Fruit fly (Drosophila melanogaster): ENCODE data around the gene Rac2.

Rac2 gene

DNA sequence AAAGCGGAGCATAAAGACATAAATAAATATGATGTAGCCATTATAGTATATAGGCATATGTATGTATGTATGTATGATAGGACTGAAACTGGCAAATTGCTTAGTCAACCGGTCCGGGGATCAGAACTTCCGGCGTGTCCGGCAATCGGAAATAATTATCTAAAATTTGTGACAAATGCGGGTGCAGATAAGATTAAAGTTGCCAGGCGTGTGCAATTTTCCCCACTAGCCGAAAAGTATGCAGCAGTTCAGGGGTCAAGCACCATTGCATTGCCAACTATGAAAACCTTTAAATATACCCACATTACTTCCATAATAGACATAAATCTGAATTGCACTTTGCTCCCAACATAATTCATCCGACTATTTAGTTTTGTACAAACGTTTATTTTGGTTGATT, 2.7 kb downstream of the Rac2 start (continued):
- no peak for TF ChIP-seq ac (GFP tag; optimal IDR thresholded peaks at IDR 0.05)
- no peak for TF ChIP-seq MESR4 (GFP tag; optimal IDR thresholded peaks at IDR 0.05)
- TF ChIP-seq Jarid2 (GFP tag; optimal IDR thresholded peaks at IDR 0.05) = no peak
- peak; percentile 74 for TF ChIP-seq exex (tag; optimal IDR thresholded peaks at IDR 0.05)
- TF ChIP-seq Dip3 (GFP tag; optimal IDR thresholded peaks at IDR 0.05) = no peak
- no peak for TF ChIP-seq CG2202 (tag; optimal IDR thresholded peaks at IDR 0.05)

DNA sequence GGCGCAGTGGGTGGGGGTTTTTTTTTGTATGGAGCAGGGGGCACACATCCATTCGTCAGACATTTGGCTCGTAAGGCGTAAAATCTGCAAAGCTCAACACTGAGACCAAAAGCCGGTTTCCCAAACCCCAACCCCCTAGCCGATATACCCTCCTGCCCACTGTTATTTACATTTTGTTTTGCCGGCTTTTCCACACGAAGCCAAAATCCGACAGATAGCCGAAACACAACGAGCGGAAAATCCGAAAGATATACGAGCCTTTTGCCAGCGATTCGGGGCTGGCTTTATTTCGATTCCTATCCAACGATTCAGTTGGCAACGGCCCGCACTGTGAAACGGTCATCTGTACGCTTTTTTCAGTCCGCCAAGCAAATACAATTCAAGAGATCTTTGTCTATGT, 11.5 kb downstream of the Rac2 start, which contains the start of gene CG42458:
Gene CG42458 (plus strand): TSS at position 311 of the 400 bp plus-strand sequence.
- peak; percentile 27 for TF ChIP-seq Fer1 (GFP tag; optimal IDR thresholded peaks at IDR 0.05)
- peak; percentile 54 for TF ChIP-seq sqz (GFP tag; optimal IDR thresholded peaks at IDR 0.05)
- TF ChIP-seq CG12071 (GFP tag; optimal IDR thresholded peaks at IDR 0.05) = peak; percentile 1
- peak; percentile 7; the same call in 1 of the 2 replicates for TF ChIP-seq seq (GFP tag; IDR thresholded peaks at IDR 0.05)
- TF ChIP-seq scrt (GFP tag; optimal IDR thresholded peaks at IDR 0.05) = peak; percentile 6
- TF ChIP-seq slp2 (GFP tag; optimal IDR thresholded peaks at IDR 0.05) = no peak
- TF ChIP-seq B-H2 (GFP tag; optimal IDR thresholded peaks at IDR 0.05) = peak; percentile 39
- no peak for TF ChIP-seq p53 (GFP tag; optimal IDR thresholded peaks at IDR 0.05)
- peak; percentile 84 for TF ChIP-seq CG13894 (tag; optimal IDR thresholded peaks at IDR 0.05)
- TF ChIP-seq Adf1 (GFP tag; IDR thresholded peaks at IDR 0.05) = peak; percentile 38; the same call in 1 of the 2 replicates
- TF ChIP-seq prd (optimal IDR thresholded peaks at IDR 0.05) = no peak
- TF ChIP-seq prd (GFP tag; IDR thresholded peaks at IDR 0.05) = 0 out of 3 replicates have a peak, but pooled peaks have one; percentile 20
- peak; percentile 23 for TF ChIP-seq caup (GFP tag; optimal IDR thresholded peaks at IDR 0.05; ENCODE audit: severe bottlenecking)
- TF ChIP-seq CG8290 (GFP tag; optimal IDR thresholded peaks at IDR 0.05) = no peak
- TF ChIP-seq CG8290 (tag; optimal IDR thresholded peaks at IDR 0.05) = peak in 1 of 2 experiments; percentile 29
- TF ChIP-seq CG12769 (tag; optimal IDR thresholded peaks at IDR 0.05) = peak; percentile 35
- no peak for TF ChIP-seq CG17359 (tag; optimal IDR thresholded peaks at IDR 0.05)
- no peak for TF ChIP-seq br (optimal IDR thresholded peaks at IDR 0.05)
- peak; percentile 63 for TF ChIP-seq Jarid2 (GFP tag; optimal IDR thresholded peaks at IDR 0.05)
- peak; percentile 99 for TF ChIP-seq Deaf1 (tag; optimal IDR thresholded peaks at IDR 0.05)
- TF ChIP-seq CG11504 (tag; optimal IDR thresholded peaks at IDR 0.05) = peak; percentile 72
- TF ChIP-seq Optix (GFP tag; IDR thresholded peaks at IDR 0.05) = no peak
- peak; percentile 54 for TF ChIP-seq Nf-YB (GFP tag; optimal IDR thresholded peaks at IDR 0.05)
- TF ChIP-seq chinmo (GFP tag; IDR thresholded peaks at IDR 0.05; ENCODE audit: partially characterized antibody) = 0 out of 4 replicates have a peak, but pooled peaks have one; percentile 33
- TF ChIP-seq Rfx (GFP tag; IDR thresholded peaks at IDR 0.05) = peak; percentile 46
- TF ChIP-seq Elba2 (GFP tag; optimal IDR thresholded peaks at IDR 0.05) = no peak
- TF ChIP-seq sc (optimal IDR thresholded peaks at IDR 0.05) = no peak
- TF ChIP-seq sc (GFP tag; optimal IDR thresholded peaks at IDR 0.05) = no peak
- no peak for TF ChIP-seq HLH54F (GFP tag; optimal IDR thresholded peaks at IDR 0.05)
- no peak for TF ChIP-seq CG6683 (GFP tag; optimal IDR thresholded peaks at IDR 0.05)
- TF ChIP-seq CG33557 (GFP tag; optimal IDR thresholded peaks at IDR 0.05) = no peak
- peak; percentile 94 for TF ChIP-seq abd-A (tag; optimal IDR thresholded peaks at IDR 0.05)
- peak; percentile 16; the same call in 1 of the 2 replicates for TF ChIP-seq Bgb (GFP tag; IDR thresholded peaks at IDR 0.05; ENCODE audit: partially characterized antibody)
- peak; percentile 43 for TF ChIP-seq CG10543 (GFP tag; optimal IDR thresholded peaks at IDR 0.05)
- TF ChIP-seq HLH3B (GFP tag; IDR thresholded peaks at IDR 0.05) = 0 out of 2 replicates have a peak, but pooled peaks have one; percentile 22
- TF ChIP-seq nerfin-1 (tag; optimal IDR thresholded peaks at IDR 0.05) = peak; percentile 19
- peak; percentile 77 for TF ChIP-seq crol (GFP tag; IDR thresholded peaks at IDR 0.05)
- TF ChIP-seq Nf-YC (tag; optimal IDR thresholded peaks at IDR 0.05) = peak; percentile 85
- TF ChIP-seq CG3995 (GFP tag; optimal IDR thresholded peaks at IDR 0.05) = no peak
- TF ChIP-seq lab (GFP tag; optimal IDR thresholded peaks at IDR 0.05) = peak; percentile 13
- TF ChIP-seq amos (GFP tag; IDR thresholded peaks at IDR 0.05; ENCODE audit: partially characterized antibody) = peak; percentile 16; the same call in 1 of the 2 replicates
- TF ChIP-seq CG8089 (GFP tag; optimal IDR thresholded peaks at IDR 0.05) = no peak
- TF ChIP-seq CG18599 (GFP tag; optimal IDR thresholded peaks at IDR 0.05) = peak; percentile 34

All from whole organism, embryonic.